Worm (Caenorhabditis elegans) whole organism, mixed stage, embryonic: ENCODE data around the gene sedl-1.

ENCODE experiments used
- ces-1 ChIP-seq: fragments of 150-350 bp; optimal IDR thresholded peaks from 2 replicates; lab custom pipeline; 2014; ENCODE audit warnings: missing biosample characterization, missing genetic modification reagents, missing genetic modification characterization
- mep-1 ChIP-seq: fragments of 150-350 bp; optimal IDR thresholded peaks from 2 replicates; lab custom pipeline; 2017; ENCODE audit warnings: missing biosample characterization, missing genetic modification reagents, missing genetic modification characterization, inconsistent platforms
- nhr-237 ChIP-seq: fragments of 150-350 bp; optimal IDR thresholded peaks from 2 replicates; lab custom pipeline; 2014; ENCODE audit warnings: missing biosample characterization, missing genetic modification characterization
- pha-4 ChIP-seq: fragments of 150-350 bp; optimal IDR thresholded peaks from 2 replicates; lab custom pipeline; 2018; ENCODE audit warnings: missing biosample characterization, missing genetic modification reagents, missing genetic modification characterization
- sptf-1 ChIP-seq: sonication (generic microtip); optimal IDR thresholded peaks from 2 replicates; lab custom pipeline; 2017; ENCODE audit warnings: mild to moderate bottlenecking, missing genetic modification characterization, moderate library complexity, missing compliant biosample characterization
- unc-39 ChIP-seq: fragments of 150-350 bp; optimal IDR thresholded peaks from 2 replicates; lab custom pipeline; 2014; ENCODE audit warnings: missing biosample characterization, missing genetic modification characterization
- unc-62 ChIP-seq: fragments of 150-350 bp; optimal IDR thresholded peaks from 2 replicates; lab custom pipeline; 2014; ENCODE audit warnings: missing biosample characterization, missing genetic modification reagents, missing genetic modification characterization
- zip-8 ChIP-seq: fragments of 150-350 bp; optimal IDR thresholded peaks from 2 replicates; lab custom pipeline; 2014; ENCODE audit warnings: missing biosample characterization, missing genetic modification characterization
- ztf-11 ChIP-seq: fragments of 150-350 bp; optimal IDR thresholded peaks from 2 replicates; lab custom pipeline; 2014; ENCODE audit warnings: missing biosample characterization, missing genetic modification characterization

DNA sequence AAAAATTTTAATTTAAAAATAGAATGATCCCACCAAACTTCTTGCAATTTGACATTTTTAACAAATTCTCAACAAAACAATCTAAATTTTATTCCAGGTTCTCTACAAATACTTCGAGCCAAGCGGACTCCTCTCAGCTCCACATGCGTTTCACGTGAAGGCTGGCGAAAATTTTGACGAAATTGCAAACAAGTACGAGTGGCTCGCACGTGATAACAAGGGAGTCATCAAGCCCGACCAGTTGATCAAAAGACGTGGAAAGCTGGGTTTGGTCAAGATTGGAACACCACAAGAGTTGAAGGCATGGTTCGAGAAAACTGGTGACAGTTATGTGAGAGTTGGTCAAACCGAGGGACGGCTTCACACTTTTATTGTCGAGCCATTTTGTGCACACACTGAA, 39.6 kb upstream of the sedl-1 start:
- TF ChIP-seq ztf-11 (tag; lab: Kevin White, UChicago) (no peak), mep-1 (tag; lab: Kevin White, UChicago) (no peak), ces-1 (GFP tag; lab: Kevin White, UChicago) (no peak), sptf-1 (tag; lab: Kevin White, UChicago) (no peak), unc-39 (tag; lab: Kevin White, UChicago) (no peak), zip-8 (tag; lab: Kevin White, UChicago) (no peak), unc-62 (no peak), pha-4 (no peak), nhr-237 (no peak)
